Worm (Caenorhabditis elegans): ENCODE data around the gene T13C2.3.

The T13C2.3 gene

DNA sequence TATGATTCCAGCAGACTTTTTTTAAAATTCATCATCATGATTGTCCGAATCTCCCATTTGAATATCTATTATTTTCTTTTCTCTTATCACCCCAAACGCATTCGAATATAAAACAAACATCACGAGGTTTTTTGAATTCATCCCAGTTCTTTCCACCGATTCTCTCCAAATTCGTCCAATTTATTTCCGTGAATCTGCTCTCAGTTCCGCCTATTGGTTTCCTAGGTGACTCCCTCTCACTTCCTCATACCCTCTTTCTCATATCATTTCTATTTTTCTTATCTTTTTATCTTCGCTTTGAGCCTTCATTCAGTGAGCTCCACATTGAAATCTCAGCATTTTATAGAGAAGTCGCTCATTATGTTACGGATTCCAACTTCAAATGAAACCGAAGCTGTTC, 9.9 kb upstream of the T13C2.3 start, which contains the start of gene T13C2.7:
T13C2.7 (plus strand) TSS at position 301 of the 400 bp plus-strand sequence.
- TF ChIP-seq nhr-77 (tag; optimal IDR thresholded peaks at IDR 0.05): no peak
- no peak for TF ChIP-seq zag-1 (tag; optimal IDR thresholded peaks at IDR 0.05)
- TF ChIP-seq sma-9 (GFP tag; optimal IDR thresholded peaks at IDR 0.05): no peak
- no peak for TF ChIP-seq sma-9 (tag; optimal IDR thresholded peaks at IDR 0.05)
- TF ChIP-seq elt-1 (tag; optimal IDR thresholded peaks at IDR 0.05): no peak
- no peak for TF ChIP-seq lsy-2 (tag; optimal IDR thresholded peaks at IDR 0.05)
- TF ChIP-seq nhr-6 (tag; optimal IDR thresholded peaks at IDR 0.05): no peak
- no peak for TF ChIP-seq Y55F3AM.14 (GFP tag; optimal IDR thresholded peaks at IDR 0.05)
- no peak for TF ChIP-seq nhr-237 (tag; optimal IDR thresholded peaks at IDR 0.05)
- no peak for TF ChIP-seq alr-1 (tag; optimal IDR thresholded peaks at IDR 0.05)
- TF ChIP-seq ztf-4 (tag; optimal IDR thresholded peaks at IDR 0.05): no peak

DNA sequence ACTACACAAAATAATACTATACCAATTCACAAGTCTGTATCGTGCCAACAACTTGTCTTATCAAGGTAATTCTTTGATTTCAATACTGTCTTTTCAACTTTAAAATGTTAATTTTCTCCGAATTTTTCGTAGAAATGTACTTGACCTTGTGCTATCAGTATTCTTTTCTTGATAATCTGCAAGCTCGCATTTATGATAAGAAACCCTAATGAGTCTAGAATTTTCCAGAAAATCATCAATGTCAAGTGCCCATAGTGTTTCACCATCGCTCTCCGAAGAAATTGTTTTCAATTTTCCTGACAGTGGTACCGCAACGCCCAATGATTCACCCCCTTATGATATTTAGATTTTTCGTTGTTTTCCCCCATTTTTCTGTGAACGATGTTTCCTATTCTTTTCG, 7.8 kb upstream of the T13C2.3 start:
- TF ChIP-seq fos-1 (tag; optimal IDR thresholded peaks at IDR 0.05) (peak; percentile 64), lin-13 (GFP tag; optimal IDR thresholded peaks at IDR 0.05) (no peak)

DNA sequence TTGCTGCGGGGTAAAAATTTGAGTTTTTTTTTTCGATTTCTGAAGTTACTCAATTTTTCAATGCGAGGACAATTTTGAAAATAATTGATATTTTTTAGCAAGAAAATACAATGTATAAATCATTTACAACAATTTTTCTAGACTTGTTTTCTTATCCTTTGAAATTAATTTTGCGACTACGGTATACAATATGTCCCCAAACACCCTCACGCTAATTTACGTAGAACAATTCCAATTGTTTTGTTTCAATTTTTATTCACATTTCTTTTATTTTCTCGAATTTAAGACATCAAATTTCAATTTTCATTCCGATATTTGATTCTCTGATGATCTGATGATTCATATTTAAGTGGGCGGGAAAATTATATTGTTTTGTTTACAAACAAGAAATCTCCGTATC, 7.1 kb upstream of the T13C2.3 start:
- TF ChIP-seq lsy-2 (tag; optimal IDR thresholded peaks at IDR 0.05) (no peak), mdl-1 (tag; optimal IDR thresholded peaks at IDR 0.05) (no peak), nhr-10 (tag; optimal IDR thresholded peaks at IDR 0.05) (no peak), egl-27 (tag; optimal IDR thresholded peaks at IDR 0.05) (no peak), sem-4 (tag; optimal IDR thresholded peaks at IDR 0.05) (no peak), lin-11 (tag; optimal IDR thresholded peaks at IDR 0.05) (no peak), sma-3 (GFP tag; optimal IDR thresholded peaks at IDR 0.05) (no peak), elt-1 (tag; optimal IDR thresholded peaks at IDR 0.05) (no peak), nhr-237 (tag; optimal IDR thresholded peaks at IDR 0.05) (no peak), alr-1 (tag; optimal IDR thresholded peaks at IDR 0.05) (no peak), unc-62 (GFP tag; optimal IDR thresholded peaks at IDR 0.05) (no peak), ceh-82 (tag; optimal IDR thresholded peaks at IDR 0.05) (no peak), aly-2 (tag; optimal IDR thresholded peaks at IDR 0.05) (no peak), ZK546.5 (tag; optimal IDR thresholded peaks at IDR 0.05) (no peak), nhr-6 (tag; optimal IDR thresholded peaks at IDR 0.05) (no peak), unc-55 (GFP tag; optimal IDR thresholded peaks at IDR 0.05) (no peak)

DNA sequence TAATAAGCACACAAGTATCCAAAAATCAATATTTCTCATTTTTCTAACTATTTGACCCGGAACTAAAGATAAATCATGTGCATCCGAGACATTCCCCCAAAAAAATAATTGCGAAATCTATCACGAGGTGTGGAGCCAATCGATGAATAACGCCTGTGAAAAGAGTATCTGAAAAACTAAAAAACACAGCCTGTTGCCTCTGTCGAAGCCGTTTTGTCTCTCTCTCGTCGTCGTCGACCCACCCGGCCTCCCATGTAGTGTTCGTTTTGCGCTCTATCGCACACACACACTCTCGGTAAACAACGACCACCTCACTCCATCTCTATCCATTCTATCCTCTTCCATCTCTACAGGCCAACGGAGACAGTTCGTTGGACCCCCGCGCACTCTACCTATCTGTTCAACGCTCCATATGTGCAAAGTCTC, 6.3 kb upstream of the T13C2.3 start:
- TF ChIP-seq mab-5 (tag; optimal IDR thresholded peaks at IDR 0.05): peak; percentile 5
- no peak for TF ChIP-seq mbf-1 (tag; optimal IDR thresholded peaks at IDR 0.05)
- peak; percentile 38 to 65 for TF ChIP-seq lsy-2 (tag; optimal IDR thresholded peaks at IDR 0.05)
- TF ChIP-seq nhr-129 (tag; optimal IDR thresholded peaks at IDR 0.05): peak; percentile 71
- TF ChIP-seq blmp-1 (tag; optimal IDR thresholded peaks at IDR 0.05; ENCODE audit: insufficient read depth): peak; percentile 3
- TF ChIP-seq nhr-6 (tag; optimal IDR thresholded peaks at IDR 0.05): no peak
- no peak for TF ChIP-seq ZK546.5 (tag; optimal IDR thresholded peaks at IDR 0.05)
- TF ChIP-seq nhr-12 (tag; optimal IDR thresholded peaks at IDR 0.05): no peak
- peak; percentile 64 for TF ChIP-seq lin-11 (tag; optimal IDR thresholded peaks at IDR 0.05)
- peak; percentile 79 for TF ChIP-seq unc-55 (GFP tag; optimal IDR thresholded peaks at IDR 0.05)
- TF ChIP-seq sma-9 (GFP tag; optimal IDR thresholded peaks at IDR 0.05): peak; percentile 61
- no peak for TF ChIP-seq sma-9 (tag; optimal IDR thresholded peaks at IDR 0.05)
- TF ChIP-seq ztf-4 (tag; optimal IDR thresholded peaks at IDR 0.05): peak; percentile 48
- peak; percentile 39 for TF ChIP-seq F13H6.1 (tag; optimal IDR thresholded peaks at IDR 0.05)
- no peak for TF ChIP-seq egl-27 (tag; optimal IDR thresholded peaks at IDR 0.05)
- no peak for TF ChIP-seq alr-1 (tag; optimal IDR thresholded peaks at IDR 0.05)
- TF ChIP-seq nhr-25 (tag; optimal IDR thresholded peaks at IDR 0.05): peak; percentile 59
- TF ChIP-seq sma-3 (GFP tag; optimal IDR thresholded peaks at IDR 0.05): peak; percentile 22
- TF ChIP-seq fos-1 (tag; optimal IDR thresholded peaks at IDR 0.05): peak; percentile 8
- TF ChIP-seq C34F6.9 (tag; optimal IDR thresholded peaks at IDR 0.05): peak; percentile 96
- no peak for TF ChIP-seq nhr-21 (tag; optimal IDR thresholded peaks at IDR 0.05)

DNA sequence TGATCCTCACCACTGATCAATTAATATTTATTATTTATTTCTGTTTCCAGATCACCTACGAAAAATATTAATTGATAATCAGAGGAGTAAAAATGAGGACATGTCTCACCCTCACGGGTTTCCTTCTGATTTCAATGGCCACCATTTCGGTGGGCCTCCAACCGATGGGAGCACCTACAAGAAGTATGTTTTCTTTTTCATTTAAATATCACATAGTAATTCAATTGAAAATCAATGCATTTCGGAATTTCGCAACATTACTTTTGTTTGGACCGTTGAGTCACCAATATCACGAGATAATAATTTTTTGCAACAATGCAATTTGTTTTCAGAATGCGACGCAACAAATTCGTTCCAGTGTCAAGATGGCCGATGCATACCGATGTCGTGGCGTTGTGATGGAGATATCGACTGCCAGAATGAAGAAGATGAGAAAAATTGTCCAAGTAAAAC, 5.6 kb upstream of the T13C2.3 start, which contains the start of gene gldi-2:
gldi-2 (plus strand) TSS at position 51 of the 453 bp plus-strand sequence.
- TF ChIP-seq blmp-1 (tag; optimal IDR thresholded peaks at IDR 0.05; ENCODE audit: insufficient read depth) (no peak), peb-1 (tag; optimal IDR thresholded peaks at IDR 0.05) (no peak), ZK546.5 (tag; optimal IDR thresholded peaks at IDR 0.05) (no peak), lin-39 (tag; optimal IDR thresholded peaks at IDR 0.05) (no peak), mbf-1 (tag; optimal IDR thresholded peaks at IDR 0.05) (no peak), nhr-6 (tag; optimal IDR thresholded peaks at IDR 0.05) (no peak), elt-3 (tag; optimal IDR thresholded peaks at IDR 0.05) (no peak), fos-1 (tag; optimal IDR thresholded peaks at IDR 0.05) (no peak), gmeb-1 (tag; optimal IDR thresholded peaks at IDR 0.05) (no peak), unc-39 (tag; optimal IDR thresholded peaks at IDR 0.05) (no peak), dmd-4 (tag; optimal IDR thresholded peaks at IDR 0.05) (no peak), ceh-16 (tag; optimal IDR thresholded peaks at IDR 0.05) (no peak)

All from whole organism, L2 larva.